Worm (Caenorhabditis elegans) whole organism, L2 larva: Measurements from ENCODE around the gene F56D6.22.

Experiments
- alr-1 ChIP-seq: fragments of 150-350 bp; optimal IDR thresholded peaks from 2 replicates; lab custom pipeline; 2014; ENCODE audit warnings: missing biosample characterization, missing genetic modification characterization
- fos-1 ChIP-seq: fragments of 150-350 bp; optimal IDR thresholded peaks from 2 replicates; lab custom pipeline; 2014; ENCODE audit warnings: missing biosample characterization, missing genetic modification characterization
- nhr-10 ChIP-seq: sonication (generic microtip); optimal IDR thresholded peaks from 2 replicates; lab custom pipeline; 2017; ENCODE audit warnings: missing biosample characterization, missing genetic modification characterization
- sma-3 ChIP-seq: sonication (generic microtip); optimal IDR thresholded peaks from 2 replicates; lab custom pipeline; 2016; ENCODE audit warnings: missing genetic modification reagents, missing genetic modification characterization, missing compliant biosample characterization
- snpc-4 ChIP-seq: fragments of 150-350 bp; optimal IDR thresholded peaks from 2 replicates; lab custom pipeline; 2014; ENCODE audit warnings: missing biosample characterization, missing genetic modification characterization
- unc-39 ChIP-seq: fragments of 150-350 bp; optimal IDR thresholded peaks from 2 replicates; lab custom pipeline; 2014; ENCODE audit warnings: missing biosample characterization, missing genetic modification characterization
- ztf-4 ChIP-seq: fragments of 150-350 bp; optimal IDR thresholded peaks from 2 replicates; lab custom pipeline; 2014; ENCODE audit warnings: missing biosample characterization, missing genetic modification characterization

DNA sequence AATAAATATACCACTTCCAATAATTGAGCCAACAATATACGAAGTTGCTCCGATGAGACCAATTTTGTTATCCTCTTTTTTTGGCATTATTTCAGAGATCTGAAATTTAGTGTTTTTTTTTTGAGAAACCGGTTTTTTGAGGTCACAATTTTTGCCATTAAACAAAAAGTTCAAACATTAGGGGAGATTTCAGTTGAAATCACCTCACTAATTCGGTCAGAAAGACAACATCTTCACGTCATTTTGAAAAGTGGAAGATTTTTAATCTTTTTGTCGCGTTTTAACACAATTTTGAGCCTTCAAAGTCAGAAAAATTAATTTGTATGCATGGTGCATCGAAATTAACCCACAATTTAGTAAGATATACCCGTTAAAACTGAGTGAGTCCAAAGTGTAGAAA lies 42.5 kb downstream of the F56D6.22 start, which contains the start of gene aat-8:
- no peak for TF ChIP-seq nhr-10 (tag; lab: Kevin White, UChicago)
- TF ChIP-seq alr-1 (tag; lab: Kevin White, UChicago), result no peak
- no peak for TF ChIP-seq fos-1 (tag; lab: Kevin White, UChicago)
- no peak for TF ChIP-seq ztf-4 (tag; lab: Kevin White, UChicago)
- no peak for TF ChIP-seq snpc-4 (tag; lab: Kevin White, UChicago)
- no peak for TF ChIP-seq unc-39 (tag; lab: Kevin White, UChicago)
- no peak for TF ChIP-seq sma-3
